Fruit fly (Drosophila melanogaster) S2 (cell line): ENCODE data around the gene CG4000.

Experiments used
- CG8478 ChIP-seq: fragments of >200 bp; optimal IDR thresholded peaks from 2 replicates; lab custom pipeline; 2018
- CTCF ChIP-seq, 2 experiments: fragments of >200 bp; optimal IDR thresholded peaks; 2 replicates each; lab custom pipeline; 2018

DNA sequence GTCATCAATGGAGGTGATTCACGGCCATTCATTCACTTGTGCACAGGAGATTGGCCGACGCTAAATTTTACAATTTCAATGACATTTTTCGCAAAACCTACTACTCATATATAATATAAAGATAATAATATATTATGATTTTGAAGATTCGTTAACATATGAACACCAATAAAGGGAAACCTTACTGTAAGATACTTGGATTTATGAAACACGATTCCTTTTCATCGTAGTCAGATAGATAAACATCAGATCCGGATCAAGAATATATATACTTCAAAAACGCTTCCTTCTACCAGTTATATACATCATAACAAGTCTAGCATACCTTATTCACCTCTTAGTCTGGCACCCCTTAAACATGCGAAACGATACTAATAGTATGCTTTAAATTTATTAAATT, 17.3 kb downstream of the CG4000 start, which contains the start of gene Nep4:
- TF ChIP-seq CG8478 (lab: Kevin White, UChicago) (no peak), CTCF (optimal IDR thresholded peaks at IDR 0.05; lab: Kevin White, UChicago) (no peak)
